Fruit fly (Drosophila melanogaster) whole organism, embryonic: ENCODE data around the gene CG12301.

Experiments
- Ada2b ChIP-seq: fragments of 200-800 bp; sonication (Bioruptor generic); IDR thresholded peaks from 2 replicates; pipeline ENCODE4 v1.3.6; 2022; ENCODE audit warnings: missing biosample characterization, missing genetic modification characterization
- CG10366 ChIP-seq: fragments of 200-800 bp; sonication (Bioruptor generic); IDR thresholded peaks from 2 replicates; pipeline ENCODE4 v1.3.6; 2022; ENCODE audit warnings: missing biosample characterization, missing genetic modification characterization
- CG10462 ChIP-seq: fragments of 200-800 bp; sonication (Bioruptor generic); optimal IDR thresholded peaks from 2 replicates; lab custom pipeline; 2016; ENCODE audit warnings: missing biosample characterization, missing genetic modification characterization
- CG11247 ChIP-seq: fragments of 200-800 bp; sonication (Bioruptor generic); IDR thresholded peaks from 2 replicates; pipeline ENCODE4 v1.3.6; 2022; ENCODE audit warnings: missing biosample characterization, missing genetic modification characterization
- CG11398 ChIP-seq: fragments of 200-800 bp; sonication (Bioruptor generic); optimal IDR thresholded peaks from 2 replicates; lab custom pipeline; 2016; ENCODE audit warnings: missing biosample characterization, missing genetic modification characterization
- CG12299 ChIP-seq: fragments of 200-800 bp; sonication (Bioruptor generic); optimal IDR thresholded peaks from 2 replicates; lab custom pipeline; 2018; ENCODE audit warnings: missing biosample characterization, mild to moderate bottlenecking, missing genetic modification characterization
- CG14710 ChIP-seq: fragments of 200-800 bp; sonication (Bioruptor generic); optimal IDR thresholded peaks from 3 replicates; lab custom pipeline; 2019; ENCODE audit warnings: missing biosample characterization, mild to moderate bottlenecking, missing genetic modification characterization, moderate library complexity
- CG15479 ChIP-seq: fragments of 200-800 bp; sonication (Bioruptor generic); optimal IDR thresholded peaks from 3 replicates; lab custom pipeline; 2019; ENCODE audit warnings: missing biosample characterization, mild to moderate bottlenecking, missing genetic modification characterization, moderate library complexity
- CG17612 ChIP-seq: fragments of 200-800 bp; sonication (Bioruptor generic); IDR thresholded peaks from 2 replicates; pipeline ENCODE4 v1.3.6; 2022; ENCODE audit warnings: missing biosample characterization, missing genetic modification characterization
- CG2202 ChIP-seq: fragments of 200-800 bp; sonication (Bioruptor generic); optimal IDR thresholded peaks from 2 replicates; lab custom pipeline; 2018; ENCODE audit warnings: missing biosample characterization, mild to moderate bottlenecking, missing genetic modification characterization
- CG2889 ChIP-seq: fragments of 200-800 bp; sonication (Bioruptor generic); IDR thresholded peaks from 3 replicates; pipeline ENCODE4 v1.3.6; 2022; ENCODE audit warnings: missing biosample characterization, missing genetic modification characterization
- CG32772 ChIP-seq: fragments of 200-800 bp; sonication (Bioruptor generic); IDR thresholded peaks from 2 replicates; pipeline ENCODE4 v1.3.6; 2022; ENCODE audit warnings: missing biosample characterization, missing genetic modification characterization
- CG4328 ChIP-seq: fragments of 200-800 bp; sonication (Bioruptor generic); optimal IDR thresholded peaks from 3 replicates; lab custom pipeline; 2017; ENCODE audit warnings: missing biosample characterization, missing genetic modification reagents, missing genetic modification characterization
- CG43689 ChIP-seq: fragments of 200-800 bp; sonication (Bioruptor generic); IDR thresholded peaks from 2 replicates; pipeline ENCODE4 v1.3.6; 2022; ENCODE audit warnings: missing biosample characterization, missing genetic modification characterization
- CG4820 ChIP-seq: fragments of 200-800 bp; sonication (Bioruptor generic); optimal IDR thresholded peaks from 3 replicates; lab custom pipeline; 2016; ENCODE audit warnings: missing biosample characterization, missing genetic modification characterization
- CG6791 ChIP-seq: fragments of 200-800 bp; sonication (Bioruptor generic); IDR thresholded peaks from 3 replicates; pipeline ENCODE4 v1.3.6; 2022; ENCODE audit warnings: missing biosample characterization, missing genetic modification characterization; ENCODE audit not compliant: partially characterized antibody
- CG8765 ChIP-seq: fragments of 200-800 bp; sonication (Bioruptor generic); IDR thresholded peaks from 2 replicates; pipeline ENCODE4 v1.3.6; 2022; ENCODE audit warnings: missing biosample characterization, missing genetic modification characterization
- CG8924 ChIP-seq: fragments of 200-800 bp; optimal IDR thresholded peaks from 3 replicates; lab custom pipeline; 2019; ENCODE audit warnings: missing biosample characterization, mild to moderate bottlenecking, missing genetic modification characterization, moderate library complexity
- CG9215 ChIP-seq: fragments of 200-800 bp; sonication (Bioruptor generic); IDR thresholded peaks from 2 replicates; pipeline ENCODE4 v1.3.6; 2022; ENCODE audit warnings: missing biosample characterization, missing genetic modification characterization
- Dad ChIP-seq: fragments of 200-800 bp; sonication (Bioruptor generic); optimal IDR thresholded peaks from 3 replicates; lab custom pipeline; 2016; ENCODE audit warnings: missing biosample characterization, missing genetic modification characterization
- Doc2 ChIP-seq: fragments of 200-800 bp; sonication (Bioruptor generic); IDR thresholded peaks from 2 replicates; pipeline ENCODE4 v1.3.6; 2022; ENCODE audit warnings: missing biosample characterization, missing genetic modification characterization
- Gsc ChIP-seq: fragments of 200-800 bp; sonication (Bioruptor generic); IDR thresholded peaks from 2 replicates; pipeline ENCODE4 v1.3.6; 2022; ENCODE audit warnings: missing biosample characterization, missing genetic modification characterization
- HHEX ChIP-seq: fragments of 200-800 bp; sonication (Bioruptor generic); optimal IDR thresholded peaks from 3 replicates; lab custom pipeline; 2017; ENCODE audit warnings: missing biosample characterization, mild to moderate bottlenecking, missing genetic modification characterization, missing genetic modification reagents
- Hey ChIP-seq: fragments of 200-800 bp; sonication (Bioruptor generic); optimal IDR thresholded peaks from 3 replicates; lab custom pipeline; 2018; ENCODE audit warnings: missing biosample characterization, mild to moderate bottlenecking, missing genetic modification characterization
- Med ChIP-seq: fragments of 200-800 bp; sonication (Bioruptor generic); peaks from one replicate; lab custom pipeline; 2016; ENCODE audit warnings: missing biosample characterization, missing genetic modification characterization, mild to moderate bottlenecking, inconsistent platforms, moderate library complexity
- Myb ChIP-seq: fragments of 200-800 bp; sonication (Bioruptor generic); optimal IDR thresholded peaks from 2 replicates; lab custom pipeline; 2016; ENCODE audit warnings: missing biosample characterization, missing genetic modification characterization
- Side ChIP-seq: fragments of 200-800 bp; sonication (Bioruptor generic); optimal IDR thresholded peaks from 2 replicates; lab custom pipeline; 2016; ENCODE audit warnings: missing biosample characterization, missing genetic modification characterization
- Six4 ChIP-seq: fragments of 200-800 bp; sonication (Bioruptor generic); optimal IDR thresholded peaks from 2 replicates; lab custom pipeline; 2016; ENCODE audit warnings: missing biosample characterization, missing genetic modification characterization
- Sry-δ ChIP-seq: fragments of 200-800 bp; sonication (Bioruptor generic); optimal IDR thresholded peaks from 2 replicates; lab custom pipeline; 2016; ENCODE audit warnings: missing biosample characterization, missing genetic modification characterization
- Taf1 ChIP-seq: fragments of 200-800 bp; sonication (Bioruptor generic); IDR thresholded peaks from 2 replicates; pipeline ENCODE4 v1.3.6; 2022; ENCODE audit warnings: missing biosample characterization, missing genetic modification characterization
- bigmax ChIP-seq: fragments of 200-800 bp; sonication (Bioruptor generic); optimal IDR thresholded peaks from 2 replicates; lab custom pipeline; 2018; ENCODE audit warnings: missing biosample characterization, mild to moderate bottlenecking, missing genetic modification characterization
- bowl ChIP-seq: fragments of 200-800 bp; sonication (Bioruptor generic); IDR thresholded peaks from 2 replicates; pipeline ENCODE4 v1.3.6; 2022; ENCODE audit warnings: missing biosample characterization, missing genetic modification characterization
- cwo ChIP-seq: fragments of 200-800 bp; sonication (Bioruptor generic); optimal IDR thresholded peaks from 3 replicates; lab custom pipeline; 2017; ENCODE audit warnings: missing biosample characterization, missing genetic modification characterization, mild to moderate bottlenecking, moderate library complexity, missing genetic modification reagents
- fd102C ChIP-seq: fragments of 200-800 bp; sonication (Bioruptor generic); optimal IDR thresholded peaks from 2 replicates; lab custom pipeline; 2018; ENCODE audit warnings: missing biosample characterization, mild to moderate bottlenecking, missing genetic modification characterization, moderate library complexity
- hbn ChIP-seq: fragments of 200-800 bp; sonication (Bioruptor generic); IDR thresholded peaks from 2 replicates; pipeline ENCODE4 v1.3.6; 2022; ENCODE audit warnings: missing biosample characterization, missing genetic modification characterization; ENCODE audit not compliant: partially characterized antibody
- hth ChIP-seq: fragments of >200 bp; optimal IDR thresholded peaks from 2 replicates; lab custom pipeline; 2017; ENCODE audit warnings: inconsistent platforms
- inv ChIP-seq: fragments of 200-800 bp; sonication (Bioruptor generic); IDR thresholded peaks from 2 replicates; pipeline ENCODE4 v1.3.6; 2022; ENCODE audit warnings: missing biosample characterization, missing genetic modification characterization; ENCODE audit not compliant: partially characterized antibody
- jigr1 ChIP-seq: fragments of 200-800 bp; sonication (Bioruptor generic); IDR thresholded peaks from 3 replicates; pipeline ENCODE4 v1.3.6; 2022; ENCODE audit warnings: missing biosample characterization, missing genetic modification characterization
- jumu ChIP-seq: fragments of 200-800 bp; sonication (Bioruptor generic); optimal IDR thresholded peaks from 3 replicates; lab custom pipeline; 2016; ENCODE audit warnings: missing biosample characterization, missing genetic modification characterization
- kah ChIP-seq: fragments of 200-800 bp; sonication (Bioruptor generic); optimal IDR thresholded peaks from 2 replicates; lab custom pipeline; 2018; ENCODE audit warnings: missing biosample characterization, mild to moderate bottlenecking, missing genetic modification characterization
- oc ChIP-seq: fragments of 200-800 bp; sonication (Bioruptor generic); optimal IDR thresholded peaks from 2 replicates; lab custom pipeline; 2018; ENCODE audit warnings: missing biosample characterization, mild to moderate bottlenecking, missing genetic modification characterization, moderate library complexity
- odd ChIP-seq: fragments of 200-800 bp; sonication (Bioruptor generic); optimal IDR thresholded peaks from 2 replicates; lab custom pipeline; 2017; ENCODE audit warnings: missing biosample characterization, mild to moderate bottlenecking, missing genetic modification characterization
- pb ChIP-seq: fragments of 200-800 bp; sonication (Bioruptor generic); optimal IDR thresholded peaks from 3 replicates; lab custom pipeline; 2016; ENCODE audit warnings: missing biosample characterization, missing genetic modification characterization
- rib ChIP-seq: fragments of 200-800 bp; sonication (Bioruptor generic); IDR thresholded peaks from 2 replicates; pipeline ENCODE4 v1.3.6; 2022; ENCODE audit warnings: missing biosample characterization, missing genetic modification characterization
- shn ChIP-seq: fragments of 200-800 bp; sonication (Bioruptor generic); optimal IDR thresholded peaks from 3 replicates; lab custom pipeline; 2016; ENCODE audit warnings: missing biosample characterization, missing genetic modification characterization
- sisA ChIP-seq: fragments of 200-800 bp; sonication (Bioruptor generic); IDR thresholded peaks from 2 replicates; pipeline ENCODE4 v1.3.6; 2022; ENCODE audit warnings: missing biosample characterization, missing genetic modification characterization
- sqz ChIP-seq: fragments of 200-800 bp; sonication (Bioruptor generic); optimal IDR thresholded peaks from 3 replicates; lab custom pipeline; 2018; ENCODE audit warnings: missing biosample characterization, mild to moderate bottlenecking, missing genetic modification characterization
- trem ChIP-seq: fragments of 200-800 bp; optimal IDR thresholded peaks from 3 replicates; lab custom pipeline; 2019; ENCODE audit warnings: missing biosample characterization, mild to moderate bottlenecking, missing genetic modification characterization, moderate library complexity
- tx ChIP-seq: fragments of 200-800 bp; sonication (Bioruptor generic); optimal IDR thresholded peaks from 2 replicates; lab custom pipeline; 2016; ENCODE audit warnings: missing biosample characterization, missing genetic modification characterization
- wdn ChIP-seq: fragments of 200-800 bp; sonication (Bioruptor generic); IDR thresholded peaks from 2 replicates; pipeline ENCODE4 v1.3.6; 2022; ENCODE audit warnings: missing biosample characterization, missing genetic modification characterization
- zfh1 ChIP-seq: fragments of 200-800 bp; sonication (Bioruptor generic); IDR thresholded peaks from 3 replicates; pipeline ENCODE4 v1.3.6; 2022; ENCODE audit warnings: missing biosample characterization, missing genetic modification characterization

The CG12301 gene

DNA sequence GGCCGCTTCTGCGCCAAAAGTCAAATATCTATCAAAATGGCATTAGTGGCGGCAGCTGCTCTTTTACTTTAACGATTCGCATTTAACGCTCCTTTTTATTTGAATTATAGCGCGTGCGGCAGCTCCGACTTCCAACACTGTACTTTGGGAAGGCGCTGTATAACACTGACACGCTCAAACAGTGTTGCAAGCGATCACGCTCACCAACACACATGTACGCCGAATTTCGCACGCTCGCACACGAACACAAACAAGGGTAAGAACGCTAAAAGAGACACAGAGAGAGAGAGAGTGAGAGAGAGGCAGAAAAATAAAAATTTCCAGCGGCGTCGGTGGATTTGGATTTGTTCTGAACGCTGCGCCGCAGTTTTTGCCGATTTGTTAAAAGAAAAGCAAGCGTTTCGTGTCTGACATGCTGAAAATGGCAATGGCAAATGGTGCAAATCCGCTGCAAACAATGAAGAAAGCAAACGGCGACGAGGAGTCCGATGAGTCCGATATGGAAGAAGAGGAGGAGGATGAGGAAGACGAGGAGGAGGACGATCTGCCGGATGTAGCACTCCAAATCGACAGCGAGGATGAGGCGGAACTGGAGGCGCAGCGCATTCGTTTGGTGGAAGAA, 39.1 kb downstream of the CG12301 start, which contains the start of gene Phs (continued):
- TF ChIP-seq inv (GFP tag; lab: Robert Waterston, UW): 0 out of 2 replicates have a peak, but pooled peaks have one; percentile 13
- peak; percentile 19 for TF ChIP-seq CG10462 (GFP tag; lab: Kevin White, UChicago)
- peak; percentile 38 for TF ChIP-seq sqz (GFP tag; lab: Kevin White, UChicago)
- TF ChIP-seq CG4820 (GFP tag; lab: Kevin White, UChicago): peak; percentile 77
- TF ChIP-seq CG43689 (GFP tag; lab: Robert Waterston, UW): no peak
- no peak for TF ChIP-seq CG8765 (GFP tag; lab: Robert Waterston, UW)
- peak; percentile 47 for TF ChIP-seq cwo (GFP tag; lab: Kevin White, UChicago)
- peak; percentile 28; the same call in 1 of the 2 replicates for TF ChIP-seq bowl (GFP tag; lab: Robert Waterston, UW)
- TF ChIP-seq Side (GFP tag; lab: Kevin White, UChicago): peak; percentile 90
- no peak for TF ChIP-seq Hey (tag; lab: Kevin White, UChicago)
- TF ChIP-seq fd102C (GFP tag; lab: Kevin White, UChicago): peak; percentile 22
- no peak for TF ChIP-seq Ada2b (GFP tag; lab: Robert Waterston, UW)
- peak; percentile 90 for TF ChIP-seq jumu (GFP tag; lab: Kevin White, UChicago)
- peak; percentile 76 for TF ChIP-seq HHEX (GFP tag; lab: Kevin White, UChicago)
- TF ChIP-seq rib (GFP tag; lab: Robert Waterston, UW): peak; percentile 97
- peak; percentile 38 for TF ChIP-seq CG8924
- TF ChIP-seq CG2202 (tag; lab: Kevin White, UChicago): peak; percentile 51
- TF ChIP-seq odd (GFP tag; lab: Kevin White, UChicago): no peak
- peak; percentile 90 for TF ChIP-seq Dad (GFP tag; lab: Kevin White, UChicago)
- peak; percentile 66 for TF ChIP-seq trem (tag; lab: Kevin White, UChicago)
- peak; percentile 73 for TF ChIP-seq sisA (GFP tag; lab: Robert Waterston, UW)
- TF ChIP-seq CG14710 (tag; lab: Kevin White, UChicago): peak; percentile 75
- TF ChIP-seq pb: peak; percentile 80
- TF ChIP-seq Taf1 (GFP tag; lab: Robert Waterston, UW): no peak
- TF ChIP-seq CG2889 (GFP tag; lab: Robert Waterston, UW): no peak
- TF ChIP-seq CG15479 (GFP tag; lab: Kevin White, UChicago): peak; percentile 20
- peak; percentile 53; the same call in 1 of the 2 replicates for TF ChIP-seq CG17612 (GFP tag; lab: Robert Waterston, UW)
- peak; percentile 91 for TF ChIP-seq CG11247 (GFP tag; lab: Robert Waterston, UW)
- peak; percentile 64; the same call in 1 of the 2 replicates for TF ChIP-seq CG32772 (GFP tag; lab: Robert Waterston, UW)
- TF ChIP-seq kah (GFP tag; lab: Kevin White, UChicago): no peak
- peak; percentile 78 for TF ChIP-seq CG6791 (GFP tag; lab: Robert Waterston, UW)
- no peak for TF ChIP-seq CG12299 (tag; lab: Kevin White, UChicago)
- peak; percentile 93 for TF ChIP-seq zfh1 (GFP tag; lab: Robert Waterston, UW)
- peak; percentile 84 for TF ChIP-seq tx
- TF ChIP-seq Six4 (GFP tag; lab: Kevin White, UChicago): peak; percentile 40
- TF ChIP-seq Doc2: no peak
- TF ChIP-seq Myb (GFP tag; lab: Kevin White, UChicago): peak; percentile 91
- peak; percentile 23 for TF ChIP-seq oc
- TF ChIP-seq wdn (GFP tag; lab: Robert Waterston, UW): peak; percentile 76
- TF ChIP-seq Sry-δ (GFP tag; lab: Kevin White, UChicago): peak; percentile 59
- peak; percentile 38; the same call in 1 of the 2 replicates for TF ChIP-seq hbn (GFP tag; lab: Robert Waterston, UW)
- TF ChIP-seq Gsc: no peak
- TF ChIP-seq CG10366 (GFP tag; lab: Robert Waterston, UW): peak; percentile 71
- peak; percentile 59 for TF ChIP-seq bigmax
- no peak for TF ChIP-seq jigr1 (GFP tag; lab: Robert Waterston, UW)
- TF ChIP-seq shn: peak; percentile 93
- peak; percentile 70 for TF ChIP-seq CG11398
- TF ChIP-seq hth: no peak
- peak; percentile 99 for TF ChIP-seq Med (GFP tag; lab: Kevin White, UChicago)
- peak; percentile 51 for TF ChIP-seq CG4328 (GFP tag; lab: Kevin White, UChicago)
- peak; percentile 74 for TF ChIP-seq CG9215 (GFP tag; lab: Robert Waterston, UW)
